Worm (Caenorhabditis elegans): ENCODE measurements around the gene ZC196.3.

DNA sequence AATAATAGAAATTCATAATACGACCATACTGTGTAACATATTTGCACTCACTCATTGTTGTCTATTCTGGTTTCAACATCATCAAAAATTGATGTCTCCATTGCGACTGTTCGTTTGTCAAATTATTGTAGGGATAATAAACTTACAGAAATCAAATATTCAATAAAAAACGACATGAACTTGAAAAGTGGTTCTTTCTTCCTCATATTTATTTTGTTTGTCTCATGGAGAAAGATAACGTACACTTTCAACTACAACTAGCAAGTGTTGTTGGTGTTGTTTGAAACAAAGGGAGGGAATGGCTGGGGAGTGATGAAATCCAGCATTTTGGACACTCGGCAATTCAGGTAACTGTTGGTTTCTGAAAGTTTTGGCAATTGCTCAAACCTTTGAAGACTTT is 29.5 kb downstream of the ZC196.3 start, which contains the start of gene B0507.9:
- no peak for TF ChIP-seq pqm-1 (tag; optimal IDR thresholded peaks at IDR 0.05)
- no peak for TF ChIP-seq ceh-82 (tag; optimal IDR thresholded peaks at IDR 0.05)
- no peak for TF ChIP-seq lin-39 (tag; optimal IDR thresholded peaks at IDR 0.05)
- no peak for TF ChIP-seq nhr-28 (tag; optimal IDR thresholded peaks at IDR 0.05)
- TF ChIP-seq lin-35 (GFP tag; optimal IDR thresholded peaks at IDR 0.05): no peak
- no peak for TF ChIP-seq lin-14 (GFP tag; optimal IDR thresholded peaks at IDR 0.05)
- no peak for TF ChIP-seq ama-1 (optimal IDR thresholded peaks at IDR 0.05)

Data from whole organism, L1 larva.